Worm (Caenorhabditis elegans) whole organism, mixed stage, embryonic: ENCODE results near the gene F53F1.6.

Experiments used
- blmp-1 ChIP-seq: fragments of 150-350 bp; optimal IDR thresholded peaks from 2 replicates; lab custom pipeline; 2014; ENCODE audit warnings: missing biosample characterization, missing genetic modification characterization
- elt-3 ChIP-seq: fragments of 150-350 bp; optimal IDR thresholded peaks from 2 replicates; lab custom pipeline; 2014; ENCODE audit warnings: missing biosample characterization, missing genetic modification characterization
- flh-1 ChIP-seq: fragments of 200-800 bp; sonication (Bioruptor generic); optimal IDR thresholded peaks from 2 replicates; lab custom pipeline; 2018; ENCODE audit warnings: mild to moderate bottlenecking, missing genetic modification characterization, moderate library complexity, missing compliant biosample characterization
- lin-13 ChIP-seq: fragments of 150-350 bp; optimal IDR thresholded peaks from 2 replicates; lab custom pipeline; 2014; ENCODE audit warnings: missing biosample characterization, missing genetic modification characterization
- lsy-2 ChIP-seq: fragments of 150-350 bp; optimal IDR thresholded peaks from 2 replicates; lab custom pipeline; 2014; ENCODE audit warnings: missing biosample characterization, missing genetic modification characterization
- mab-5 ChIP-seq: fragments of 150-350 bp; optimal IDR thresholded peaks from 2 replicates; lab custom pipeline; 2014; ENCODE audit warnings: missing biosample characterization, missing genetic modification characterization
- mep-1 ChIP-seq: fragments of 150-350 bp; optimal IDR thresholded peaks from 2 replicates; lab custom pipeline; 2017; ENCODE audit warnings: missing biosample characterization, missing genetic modification reagents, missing genetic modification characterization, inconsistent platforms
- nhr-2 ChIP-seq: fragments of 150-350 bp; optimal IDR thresholded peaks from 2 replicates; lab custom pipeline; 2014; ENCODE audit warnings: missing biosample characterization, missing genetic modification characterization
- nhr-28 ChIP-seq: fragments of 150-350 bp; optimal IDR thresholded peaks from 2 replicates; lab custom pipeline; 2014; ENCODE audit warnings: missing biosample characterization, missing genetic modification characterization
- pha-4 ChIP-seq: fragments of 150-350 bp; optimal IDR thresholded peaks from 2 replicates; lab custom pipeline; 2018; ENCODE audit warnings: missing biosample characterization, missing genetic modification reagents, missing genetic modification characterization
- snpc-4 ChIP-seq: fragments of 150-350 bp; optimal IDR thresholded peaks from 2 replicates; lab custom pipeline; 2014; ENCODE audit warnings: missing biosample characterization, missing genetic modification characterization
- unc-39 ChIP-seq: fragments of 150-350 bp; optimal IDR thresholded peaks from 2 replicates; lab custom pipeline; 2014; ENCODE audit warnings: missing biosample characterization, missing genetic modification characterization
- unc-62 ChIP-seq: fragments of 150-350 bp; optimal IDR thresholded peaks from 2 replicates; lab custom pipeline; 2014; ENCODE audit warnings: missing biosample characterization, missing genetic modification reagents, missing genetic modification characterization
- ztf-11 ChIP-seq: fragments of 150-350 bp; optimal IDR thresholded peaks from 2 replicates; lab custom pipeline; 2014; ENCODE audit warnings: missing biosample characterization, missing genetic modification characterization

DNA sequence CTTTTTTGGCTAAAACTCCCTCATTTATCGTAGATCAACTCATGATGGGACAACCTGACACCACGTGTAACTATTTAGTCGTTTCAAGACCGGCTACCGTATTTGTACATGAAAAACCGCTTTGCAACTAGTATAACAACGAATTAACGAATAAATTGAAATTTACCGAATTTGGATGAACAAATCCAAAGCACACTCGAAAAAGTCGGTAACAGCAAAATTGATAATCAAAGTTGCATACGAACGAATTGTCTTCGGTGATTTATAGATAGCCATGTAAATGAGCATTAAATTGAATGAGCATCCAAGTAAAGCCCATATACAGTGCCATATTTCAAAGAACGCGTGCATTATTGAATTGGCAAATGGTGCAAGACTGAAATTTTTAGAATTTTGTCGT is 15.0 kb upstream of the F53F1.6 start, which contains the start of gene srd-17:
- TF ChIP-seq unc-39 (no peak), snpc-4 (tag; lab: Kevin White, UChicago) (no peak), unc-62 (GFP tag; lab: Kevin White, UChicago) (no peak), flh-1 (no peak), pha-4 (tag; lab: Kevin White, UChicago) (no peak), nhr-2 (no peak), elt-3 (no peak), lin-13 (tag; lab: Kevin White, UChicago) (no peak), blmp-1 (tag; lab: Kevin White, UChicago) (no peak), mep-1 (no peak), lsy-2 (no peak), ztf-11 (tag; lab: Kevin White, UChicago) (no peak), nhr-28 (no peak), mab-5 (no peak)
